Worm (Caenorhabditis elegans) whole organism, L4 larva: ENCODE measurements around the gene gpr-1.
A peak's percentile ranks its signal among the peaks of the same experiment; 100 is the strongest.

ENCODE experiments used
- F26F4.8 ChIP-seq: fragments of 200-800 bp; sonication (Bioruptor generic); conservative IDR thresholded peaks from 2 replicates; pipeline ENCODE4 v1.3.6; 2022; ENCODE audit warnings: missing genetic modification characterization, missing compliant biosample characterization
- F49E8.2 ChIP-seq: sonication (generic microtip); optimal IDR thresholded peaks from 2 replicates; lab custom pipeline; 2016; ENCODE audit warnings: missing compliant biosample characterization, mild to moderate bottlenecking, missing genetic modification characterization, borderline replicate concordance
- T20F7.1 ChIP-seq: fragments of 200-800 bp; sonication (Bioruptor generic); optimal IDR thresholded peaks from 2 replicates; lab custom pipeline; 2018; ENCODE audit warnings: mild to moderate bottlenecking, missing genetic modification characterization, missing compliant biosample characterization
- T26A8.4 ChIP-seq: fragments of 200-800 bp; sonication (Bioruptor generic); IDR thresholded peaks from 2 replicates; pipeline ENCODE4 v1.3.6; 2022; ENCODE audit warnings: missing genetic modification characterization, missing compliant biosample characterization
- Y105C5A.15 ChIP-seq: fragments of 200-800 bp; sonication (Bioruptor generic); IDR thresholded peaks from 2 replicates; pipeline ENCODE4 v1.3.6; 2022; ENCODE audit warnings: missing genetic modification characterization, missing compliant biosample characterization
- Y5F2A.4 ChIP-seq: fragments of 200-800 bp; sonication (Bioruptor generic); optimal IDR thresholded peaks from 2 replicates; lab custom pipeline; 2018; ENCODE audit warnings: mild to moderate bottlenecking, missing genetic modification characterization, missing compliant biosample characterization
- Y75B8A.6 ChIP-seq: fragments of 200-800 bp; sonication (Bioruptor generic); IDR thresholded peaks from 2 replicates; pipeline ENCODE4 v1.3.6; 2022; ENCODE audit warnings: missing genetic modification reagents, missing genetic modification characterization, missing compliant biosample characterization
- arid-1 ChIP-seq: fragments of 200-800 bp; sonication (Bioruptor generic); conservative IDR thresholded peaks from 2 replicates; pipeline ENCODE4 v1.3.6; 2022; ENCODE audit warnings: missing genetic modification reagents, missing genetic modification characterization, missing compliant biosample characterization
- attf-4 ChIP-seq: sonication (generic microtip); optimal IDR thresholded peaks from 3 replicates; lab custom pipeline; 2017; ENCODE audit warnings: missing biosample characterization, missing genetic modification characterization
- ceh-82 ChIP-seq: sonication (generic microtip); optimal IDR thresholded peaks from 2 replicates; lab custom pipeline; 2017; ENCODE audit warnings: missing biosample characterization, missing genetic modification characterization
- daf-16 ChIP-seq, 3 experiments: sonication (generic microtip); optimal IDR thresholded peaks; 2 replicates each; lab custom pipeline; 2016 to 2017; ENCODE audit warnings: missing genetic modification characterization in 3 of 3, missing genetic modification reagents in 3 of 3, mild to moderate bottlenecking in 2 of 3, missing compliant biosample characterization in 2 of 3, missing biosample characterization in 1 of 3, moderate library complexity in 1 of 3
- dmd-8 ChIP-seq: fragments of 200-800 bp; sonication (Bioruptor generic); IDR thresholded peaks from 2 replicates; pipeline ENCODE4 v1.3.6; 2022; ENCODE audit warnings: missing genetic modification characterization, missing compliant biosample characterization
- dmd-9 ChIP-seq: fragments of 200-800 bp; sonication (Bioruptor generic); IDR thresholded peaks from 2 replicates; pipeline ENCODE4 v1.3.6; 2022; ENCODE audit warnings: missing genetic modification reagents, missing genetic modification characterization, missing compliant biosample characterization
- dpl-1 ChIP-seq: fragments of 150-350 bp; optimal IDR thresholded peaks from 2 replicates; lab custom pipeline; 2014; ENCODE audit warnings: missing biosample characterization, missing genetic modification reagents, missing genetic modification characterization
- dve-1 ChIP-seq: sonication (generic microtip); optimal IDR thresholded peaks from 2 replicates; lab custom pipeline; 2017; ENCODE audit warnings: antibody characterized with exemption, mild to moderate bottlenecking, missing genetic modification characterization, missing compliant biosample characterization; ENCODE audit not compliant: insufficient read depth
- fkh-10 ChIP-seq: fragments of 150-350 bp; optimal IDR thresholded peaks from 2 replicates; lab custom pipeline; 2014; ENCODE audit warnings: missing biosample characterization, missing genetic modification reagents, missing genetic modification characterization
- hif-1 ChIP-seq, 2 experiments: sonication (generic microtip); optimal IDR thresholded peaks; 2 replicates each; lab custom pipeline; 2016 to 2017; ENCODE audit warnings: missing compliant biosample characterization in 2 of 2, missing genetic modification characterization in 2 of 2, missing genetic modification reagents in 2 of 2, missing genotype in 2 of 2, mild to moderate bottlenecking in 1 of 2
- hlh-30 ChIP-seq: sonication (generic microtip); optimal IDR thresholded peaks from 2 replicates; lab custom pipeline; 2017; ENCODE audit warnings: antibody characterized with exemption, mild to moderate bottlenecking, missing genetic modification characterization, missing compliant biosample characterization; ENCODE audit not compliant: insufficient read depth
- lin-1 ChIP-seq: fragments of 200-800 bp; sonication (Bioruptor generic); IDR thresholded peaks from 2 replicates; pipeline ENCODE4 v1.3.6; 2022; ENCODE audit warnings: missing genetic modification reagents, missing genetic modification characterization, missing compliant biosample characterization
- lsy-2 ChIP-seq, 2 experiments: fragments of 150-350 bp in 1 of 2; sonication (generic microtip) in 1 of 2; optimal IDR thresholded peaks; 2 replicates each; lab custom pipeline; 2014 to 2017; ENCODE audit warnings: missing biosample characterization in 2 of 2, missing genetic modification characterization in 2 of 2
- mep-1 ChIP-seq: fragments of 150-350 bp; sonication (generic microtip); optimal IDR thresholded peaks from 3 replicates; lab custom pipeline; 2014; ENCODE audit warnings: missing biosample characterization, missing genetic modification characterization
- mes-2 ChIP-seq: sonication (generic microtip); optimal IDR thresholded peaks from 2 replicates; lab custom pipeline; 2016; ENCODE audit warnings: missing genotype, mild to moderate bottlenecking, missing genetic modification characterization, missing compliant biosample characterization; ENCODE audit not compliant: poor library complexity, severe bottlenecking
- nhr-102 ChIP-seq: sonication (generic microtip); optimal IDR thresholded peaks from 2 replicates; lab custom pipeline; 2016; ENCODE audit warnings: mild to moderate bottlenecking, missing genetic modification characterization, moderate library complexity, missing compliant biosample characterization
- pha-4 ChIP-seq, 2 experiments: fragments of 150-350 bp in 1 of 2; fragments of 200-800 bp in 1 of 2; sonication (Bioruptor generic) in 1 of 2; IDR thresholded peaks in 1 of 2; optimal IDR thresholded peaks in 1 of 2; 2 replicates each; pipeline versions ENCODE4 v1.3.6 to Lab custom; 2014 to 2022; ENCODE audit warnings: missing genetic modification characterization in 2 of 2, missing genetic modification reagents in 2 of 2, missing biosample characterization in 1 of 2, missing compliant biosample characterization in 1 of 2
- sdz-12 ChIP-seq: fragments of 200-800 bp; sonication (Bioruptor generic); optimal IDR thresholded peaks from 2 replicates; lab custom pipeline; 2018; ENCODE audit warnings: mild to moderate bottlenecking, missing genetic modification characterization, missing compliant biosample characterization
- snpc-1.2 ChIP-seq: fragments of 200-800 bp; sonication (Bioruptor generic); IDR thresholded peaks from 2 replicates; pipeline ENCODE4 v1.3.6; 2022; ENCODE audit warnings: missing genetic modification reagents, missing genetic modification characterization, missing compliant biosample characterization
- snpc-4 ChIP-seq: fragments of 150-350 bp; optimal IDR thresholded peaks from 2 replicates; lab custom pipeline; 2014; ENCODE audit warnings: missing biosample characterization, missing genetic modification characterization
- spr-1 ChIP-seq: sonication (generic microtip); optimal IDR thresholded peaks from 2 replicates; lab custom pipeline; 2016; ENCODE audit warnings: mild to moderate bottlenecking, missing genetic modification characterization, missing compliant biosample characterization
- tag-97 ChIP-seq: fragments of 200-800 bp; sonication (Bioruptor generic); IDR thresholded peaks from 2 replicates; pipeline ENCODE4 v1.3.6; 2022; ENCODE audit warnings: missing genetic modification characterization, missing compliant biosample characterization
- tra-1 ChIP-seq: fragments of 200-800 bp; sonication (Bioruptor generic); IDR thresholded peaks from 2 replicates; pipeline ENCODE4 v1.3.6; 2022; ENCODE audit warnings: missing genetic modification reagents, missing genetic modification characterization, missing compliant biosample characterization
- vab-7 ChIP-seq: fragments of 200-800 bp; sonication (Bioruptor generic); IDR thresholded peaks from 2 replicates; pipeline ENCODE4 v1.3.6; 2022; ENCODE audit warnings: missing genetic modification reagents, missing genetic modification characterization, missing compliant biosample characterization
- zag-1 ChIP-seq: fragments of 150-350 bp; optimal IDR thresholded peaks from 2 replicates; lab custom pipeline; 2014; ENCODE audit warnings: missing biosample characterization, missing genetic modification characterization
- ztf-7 ChIP-seq: fragments of 150-350 bp; optimal IDR thresholded peaks from 2 replicates; lab custom pipeline; 2014; ENCODE audit warnings: missing biosample characterization, missing genetic modification characterization

gpr-1 gene

ce11 chrIII:8664897-8665388 lies 36.2 kb downstream of the gpr-1 start, which contains the start of gene F22B7.1:
TSS of gene F22B7.1 (plus strand) at chrIII:8665338.
- no peak for TF ChIP-seq F49E8.2
- no peak for TF ChIP-seq T20F7.1 (GFP tag; lab: Kevin White, UChicago)
- TF ChIP-seq mes-2 (tag; lab: Kevin White, UChicago): no peak
- no peak for TF ChIP-seq snpc-1.2 (GFP tag; lab: Robert Waterston, UW)
- TF ChIP-seq hlh-30 (tag; lab: Kevin White, UChicago): peak; percentile 44
- no peak for TF ChIP-seq vab-7 (GFP tag; lab: Robert Waterston, UW)
- TF ChIP-seq arid-1: no peak
- TF ChIP-seq tra-1: no peak
- peak in 1 of 2 experiments; percentile 11 for TF ChIP-seq lsy-2 (tag; optimal IDR thresholded peaks at IDR 0.05; lab: Kevin White, UChicago)
- TF ChIP-seq daf-16 (GFP tag; optimal IDR thresholded peaks at IDR 0.05; lab: Kevin White, UChicago): no peak
- no peak for TF ChIP-seq daf-16 (tag; optimal IDR thresholded peaks at IDR 0.05; lab: Kevin White, UChicago)

ce11 chrIII:8667382-8667781 lies 38.6 kb downstream of the gpr-1 start, which contains the start of gene dpy-19:
TSS of gene dpy-19 (minus strand) at chrIII:8667482.
- TF ChIP-seq ceh-82 (tag; lab: Kevin White, UChicago): no peak
- no peak for TF ChIP-seq nhr-102 (tag; lab: Kevin White, UChicago)
- TF ChIP-seq T20F7.1 (GFP tag; lab: Kevin White, UChicago): no peak
- TF ChIP-seq dpl-1 (GFP tag; lab: Kevin White, UChicago): no peak
- no peak for TF ChIP-seq dmd-8 (GFP tag; lab: Robert Waterston, UW)
- no peak for TF ChIP-seq lin-1 (GFP tag; lab: Robert Waterston, UW)

- TF ChIP-seq Y5F2A.4 (GFP tag; lab: Kevin White, UChicago) (no peak), nhr-102 (tag; lab: Kevin White, UChicago) (no peak), pha-4 (GFP tag; IDR thresholded peaks at IDR 0.05; lab: Robert Waterston, UW) (no peak), pha-4 (tag; optimal IDR thresholded peaks at IDR 0.05; lab: Kevin White, UChicago) (no peak), lsy-2 (tag; optimal IDR thresholded peaks at IDR 0.05; lab: Kevin White, UChicago) (no peak), mep-1 (tag; lab: Kevin White, UChicago) (no peak), tag-97 (GFP tag; lab: Robert Waterston, UW) (no peak), Y105C5A.15 (no peak), ztf-7 (tag; lab: Kevin White, UChicago) (no peak), hif-1 (tag; optimal IDR thresholded peaks at IDR 0.05; lab: Kevin White, UChicago) (no peak), sdz-12 (GFP tag; lab: Kevin White, UChicago) (no peak), attf-4 (tag; lab: Kevin White, UChicago) (no peak), Y75B8A.6 (GFP tag; lab: Robert Waterston, UW) (no peak), dmd-9 (no peak), zag-1 (tag; lab: Kevin White, UChicago) (no peak), F26F4.8 (GFP tag; lab: Robert Waterston, UW) (no peak), dve-1 (tag; lab: Kevin White, UChicago) (no peak), spr-1 (tag; lab: Kevin White, UChicago) (no peak), snpc-4 (tag; lab: Kevin White, UChicago) (no peak)
Measured at ce11 chrIII:8668717-8669116, 40.0 kb downstream of the gpr-1 start.

ce11 chrIII:8674980-8675485 lies 46.3 kb downstream of the gpr-1 start, which contains the start of gene pgl-2:
TSS of gene pgl-2 (minus strand) at chrIII:8675435.
- TF ChIP-seq lsy-2 (tag; optimal IDR thresholded peaks at IDR 0.05; lab: Kevin White, UChicago): peak in 1 of 2 experiments; percentile 55
- 0 out of 2 replicates have a peak, but pooled peaks have one; percentile 33 for TF ChIP-seq T26A8.4 (GFP tag; lab: Robert Waterston, UW)
- no peak for TF ChIP-seq fkh-10
